Worm (Caenorhabditis elegans): ENCODE results near the gene F14F9.8.

ce11 chrV:5157660-5158059, 27.5 kb downstream of the F14F9.8 start, which contains the start of gene srx-39:
- no peak for TF ChIP-seq elt-2 (tag; optimal IDR thresholded peaks at IDR 0.05)
- TF ChIP-seq che-1 (tag; optimal IDR thresholded peaks at IDR 0.05), result no peak
- no peak for TF ChIP-seq eyg-1 (tag; optimal IDR thresholded peaks at IDR 0.05)
- no peak for TF ChIP-seq sdc-2 (tag; optimal IDR thresholded peaks at IDR 0.05)
- no peak for TF ChIP-seq pag-3 (tag; optimal IDR thresholded peaks at IDR 0.05; ENCODE audit: borderline replicate concordance)
